Fruit fly (Drosophila melanogaster) whole organism, embryonic: ENCODE measurements around the gene CG32483.

Experiments
- Abd-B ChIP-seq: fragments of 200-800 bp; sonication (Bioruptor generic); optimal IDR thresholded peaks from 2 replicates; lab custom pipeline; 2018; ENCODE audit warnings: missing biosample characterization, mild to moderate bottlenecking, missing genetic modification characterization, moderate library complexity
- CG10431 ChIP-seq: fragments of 200-800 bp; sonication (Bioruptor generic); optimal IDR thresholded peaks from 3 replicates; lab custom pipeline; 2018; ENCODE audit warnings: missing biosample characterization, mild to moderate bottlenecking, missing genetic modification characterization
- CG12769 ChIP-seq: fragments of 200-800 bp; sonication (Bioruptor generic); optimal IDR thresholded peaks from 2 replicates; lab custom pipeline; 2019; ENCODE audit warnings: missing biosample characterization, mild to moderate bottlenecking, missing genetic modification characterization, moderate library complexity
- CG12942 ChIP-seq: fragments of 200-800 bp; sonication (Bioruptor generic); optimal IDR thresholded peaks from 3 replicates; lab custom pipeline; 2016; ENCODE audit warnings: missing biosample characterization, missing genetic modification characterization
- CG13123 ChIP-seq: fragments of 200-800 bp; sonication (Bioruptor generic); optimal IDR thresholded peaks from 2 replicates; lab custom pipeline; 2016; ENCODE audit warnings: missing biosample characterization, missing genetic modification characterization
- CG14050 ChIP-seq: fragments of 200-800 bp; sonication (Bioruptor generic); IDR thresholded peaks from 3 replicates; pipeline ENCODE4 v1.3.6; 2022; ENCODE audit warnings: missing biosample characterization, missing genetic modification characterization
- CG15073 ChIP-seq: fragments of 200-800 bp; sonication (Bioruptor generic); optimal IDR thresholded peaks from 2 replicates; lab custom pipeline; 2016; ENCODE audit warnings: missing biosample characterization, missing genetic modification characterization
- CG17912 ChIP-seq: fragments of 200-800 bp; sonication (Bioruptor generic); optimal IDR thresholded peaks from 2 replicates; lab custom pipeline; 2018; ENCODE audit warnings: missing biosample characterization, mild to moderate bottlenecking, missing genetic modification characterization
- CG18476 ChIP-seq: fragments of 200-800 bp; sonication (Bioruptor generic); optimal IDR thresholded peaks from 2 replicates; lab custom pipeline; 2016; ENCODE audit warnings: missing biosample characterization, mild to moderate bottlenecking, missing genetic modification characterization
- CG31224 ChIP-seq: fragments of 200-800 bp; sonication (Bioruptor generic); IDR thresholded peaks from 2 replicates; pipeline ENCODE4 v1.3.6; 2022; ENCODE audit warnings: missing biosample characterization, missing genetic modification characterization
- CG31365 ChIP-seq: fragments of 200-800 bp; sonication (Bioruptor generic); optimal IDR thresholded peaks from 2 replicates; lab custom pipeline; 2018; ENCODE audit warnings: missing biosample characterization, mild to moderate bottlenecking, missing genetic modification characterization
- CG4360 ChIP-seq: fragments of 200-800 bp; sonication (Bioruptor generic); IDR thresholded peaks from 2 replicates; pipeline ENCODE4 v1.3.6; 2022; ENCODE audit warnings: missing biosample characterization, missing genetic modification characterization
- CG4617 ChIP-seq: fragments of 200-800 bp; sonication (Bioruptor generic); optimal IDR thresholded peaks from 3 replicates; lab custom pipeline; 2016; ENCODE audit warnings: missing biosample characterization, missing genetic modification characterization, borderline replicate concordance
- CG4820 ChIP-seq: fragments of 200-800 bp; sonication (Bioruptor generic); optimal IDR thresholded peaks from 3 replicates; lab custom pipeline; 2016; ENCODE audit warnings: missing biosample characterization, missing genetic modification characterization
- CG8281 ChIP-seq: fragments of 200-800 bp; sonication (Bioruptor generic); optimal IDR thresholded peaks from 2 replicates; lab custom pipeline; 2018; ENCODE audit warnings: missing biosample characterization, mild to moderate bottlenecking, missing genetic modification characterization, moderate library complexity
- CG8359 ChIP-seq: fragments of 200-800 bp; sonication (Bioruptor generic); optimal IDR thresholded peaks from 2 replicates; lab custom pipeline; 2017; ENCODE audit warnings: missing biosample characterization, mild to moderate bottlenecking, missing genetic modification characterization, borderline replicate concordance
- Dref ChIP-seq: fragments of 200-800 bp; sonication (Bioruptor generic); IDR thresholded peaks from 2 replicates; pipeline ENCODE4 v1.3.6; 2022; ENCODE audit warnings: missing biosample characterization, missing genetic modification characterization
- E2f2 ChIP-seq: fragments of 200-800 bp; sonication (Bioruptor generic); IDR thresholded peaks from 2 replicates; pipeline ENCODE4 v1.3.6; 2022; ENCODE audit warnings: missing biosample characterization, missing genetic modification characterization
- HHEX ChIP-seq: fragments of 200-800 bp; sonication (Bioruptor generic); optimal IDR thresholded peaks from 3 replicates; lab custom pipeline; 2017; ENCODE audit warnings: missing biosample characterization, mild to moderate bottlenecking, missing genetic modification characterization, missing genetic modification reagents
- HLHmδ ChIP-seq: fragments of 200-800 bp; sonication (Bioruptor generic); optimal IDR thresholded peaks from 2 replicates; lab custom pipeline; 2018; ENCODE audit warnings: missing biosample characterization, mild to moderate bottlenecking, missing genetic modification characterization, moderate library complexity
- Hr39 ChIP-seq: fragments of >200 bp; optimal IDR thresholded peaks from 2 replicates; lab custom pipeline; 2017
- Hsf ChIP-seq: fragments of 200-800 bp; sonication (Bioruptor generic); optimal IDR thresholded peaks from 3 replicates; lab custom pipeline; 2016; ENCODE audit warnings: missing biosample characterization, missing genetic modification characterization
- MESR4 ChIP-seq: fragments of 200-800 bp; sonication (Bioruptor generic); optimal IDR thresholded peaks from 2 replicates; lab custom pipeline; 2018; ENCODE audit warnings: missing biosample characterization, mild to moderate bottlenecking, missing genetic modification characterization, moderate library complexity
- Max ChIP-seq: fragments of 200-800 bp; sonication (Bioruptor generic); optimal IDR thresholded peaks from 2 replicates; lab custom pipeline; 2016; ENCODE audit warnings: missing biosample characterization, mild to moderate bottlenecking, missing genetic modification characterization
- Med ChIP-seq: fragments of 200-800 bp; sonication (Bioruptor generic); peaks from one replicate; lab custom pipeline; 2016; ENCODE audit warnings: missing biosample characterization, missing genetic modification characterization, mild to moderate bottlenecking, inconsistent platforms, moderate library complexity
- Nf-YB ChIP-seq: fragments of 200-800 bp; sonication (Bioruptor generic); optimal IDR thresholded peaks from 3 replicates; lab custom pipeline; 2019; ENCODE audit warnings: missing biosample characterization, mild to moderate bottlenecking, missing genetic modification characterization, moderate library complexity
- Nf-YC ChIP-seq: fragments of 200-800 bp; optimal IDR thresholded peaks from 3 replicates; lab custom pipeline; 2019; ENCODE audit warnings: missing biosample characterization, mild to moderate bottlenecking, missing genetic modification characterization, moderate library complexity
- Ptx1 ChIP-seq: fragments of 200-800 bp; sonication (Bioruptor generic); IDR thresholded peaks from 2 replicates; pipeline ENCODE4 v1.3.6; 2022; ENCODE audit warnings: missing biosample characterization, missing genetic modification characterization
- Sin3A ChIP-seq: fragments of >200 bp; optimal IDR thresholded peaks from 2 replicates; lab custom pipeline; 2018
- Trl ChIP-seq, 3 experiments: fragments of >200 bp in 2 of 3; fragments of 200-800 bp in 1 of 3; sonication (Bioruptor generic) in 1 of 3; optimal IDR thresholded peaks; 2 replicates in 1 of 3; 3 replicates in 2 of 3; lab custom pipeline; 2016 to 2017; ENCODE audit warnings: missing biosample characterization in 1 of 3, missing genetic modification characterization in 1 of 3
- YL-1 ChIP-seq: fragments of 200-800 bp; sonication (Bioruptor generic); optimal IDR thresholded peaks from 3 replicates; lab custom pipeline; 2017; ENCODE audit warnings: missing biosample characterization, mild to moderate bottlenecking, missing genetic modification characterization
- az2 ChIP-seq: fragments of 200-800 bp; sonication (Bioruptor generic); optimal IDR thresholded peaks from 3 replicates; lab custom pipeline; 2016; ENCODE audit warnings: missing biosample characterization, missing genetic modification characterization
- caup ChIP-seq: fragments of 200-800 bp; sonication (Bioruptor generic); optimal IDR thresholded peaks from 3 replicates; lab custom pipeline; 2017; ENCODE audit warnings: missing biosample characterization, mild to moderate bottlenecking, missing genetic modification characterization, moderate library complexity; ENCODE audit not compliant: severe bottlenecking
- dati ChIP-seq: fragments of 200-800 bp; sonication (Bioruptor generic); IDR thresholded peaks from 2 replicates; pipeline ENCODE4 v1.3.6; 2022; ENCODE audit warnings: missing biosample characterization, missing genetic modification characterization
- en ChIP-seq: fragments of 200-800 bp; sonication (Bioruptor generic); optimal IDR thresholded peaks from 2 replicates; lab custom pipeline; 2016; ENCODE audit warnings: missing biosample characterization, missing genetic modification characterization
- ewg ChIP-seq: fragments of 200-800 bp; sonication (Bioruptor generic); optimal IDR thresholded peaks from 3 replicates; lab custom pipeline; 2017; ENCODE audit warnings: mild to moderate bottlenecking, missing biosample characterization, missing genetic modification reagents, missing genetic modification characterization
- gem ChIP-seq: fragments of 200-800 bp; sonication (Bioruptor generic); optimal IDR thresholded peaks from 2 replicates; lab custom pipeline; 2019; ENCODE audit warnings: missing biosample characterization, mild to moderate bottlenecking, missing genetic modification characterization, moderate library complexity
- grn ChIP-seq: fragments of 200-800 bp; sonication (Bioruptor generic); optimal IDR thresholded peaks from 3 replicates; lab custom pipeline; 2017; ENCODE audit warnings: missing biosample characterization, missing genetic modification characterization
- ind ChIP-seq: fragments of 200-800 bp; sonication (Bioruptor generic); optimal IDR thresholded peaks from 3 replicates; lab custom pipeline; 2016; ENCODE audit warnings: missing biosample characterization, missing genetic modification characterization
- inv ChIP-seq: fragments of 200-800 bp; sonication (Bioruptor generic); IDR thresholded peaks from 2 replicates; pipeline ENCODE4 v1.3.6; 2022; ENCODE audit warnings: missing biosample characterization, missing genetic modification characterization; ENCODE audit not compliant: partially characterized antibody
- knrl ChIP-seq: fragments of 200-800 bp; sonication (Bioruptor generic); IDR thresholded peaks from 3 replicates; pipeline ENCODE4 v1.3.6; 2022; ENCODE audit warnings: missing biosample characterization, missing genetic modification characterization; ENCODE audit not compliant: partially characterized antibody
- lbe ChIP-seq: fragments of 200-800 bp; sonication (Bioruptor generic); optimal IDR thresholded peaks from 2 replicates; lab custom pipeline; 2016; ENCODE audit warnings: missing biosample characterization, mild to moderate bottlenecking, missing genetic modification characterization
- pb ChIP-seq: fragments of 200-800 bp; sonication (Bioruptor generic); optimal IDR thresholded peaks from 3 replicates; lab custom pipeline; 2016; ENCODE audit warnings: missing biosample characterization, missing genetic modification characterization
- rib ChIP-seq: fragments of 200-800 bp; sonication (Bioruptor generic); IDR thresholded peaks from 2 replicates; pipeline ENCODE4 v1.3.6; 2022; ENCODE audit warnings: missing biosample characterization, missing genetic modification characterization
- seq ChIP-seq: fragments of 200-800 bp; sonication (Bioruptor generic); IDR thresholded peaks from 2 replicates; pipeline ENCODE4 v1.3.6; 2022; ENCODE audit warnings: missing biosample characterization, missing genetic modification characterization
- sob ChIP-seq: fragments of 200-800 bp; sonication (Bioruptor generic); IDR thresholded peaks from 2 replicates; pipeline ENCODE4 v1.3.6; 2022; ENCODE audit warnings: missing biosample characterization, missing genetic modification characterization
- tup ChIP-seq: fragments of 200-800 bp; sonication (Bioruptor generic); optimal IDR thresholded peaks from 2 replicates; lab custom pipeline; 2016; ENCODE audit warnings: missing biosample characterization, mild to moderate bottlenecking, missing genetic modification characterization, moderate library complexity
- unpg ChIP-seq: fragments of 200-800 bp; sonication (Bioruptor generic); optimal IDR thresholded peaks from 3 replicates; lab custom pipeline; 2018; ENCODE audit warnings: missing biosample characterization, mild to moderate bottlenecking, missing genetic modification characterization, moderate library complexity
- zen2 ChIP-seq: fragments of 200-800 bp; sonication (Bioruptor generic); IDR thresholded peaks from 3 replicates; pipeline ENCODE4 v1.3.6; 2022; ENCODE audit warnings: missing biosample characterization, missing genetic modification characterization; ENCODE audit not compliant: partially characterized antibody

CG32483 gene

dm6 chr3L:696404-697054, 6.6 kb upstream of the CG32483 start (continued):
- TF ChIP-seq Med (GFP tag; lab: Kevin White, UChicago) (peak; percentile 95), sob (GFP tag; lab: Robert Waterston, UW) (peak; percentile 95), CG4820 (GFP tag; lab: Kevin White, UChicago) (peak; percentile 94), pb (GFP tag; lab: Kevin White, UChicago) (peak; percentile 19), E2f2 (GFP tag; lab: Robert Waterston, UW) (peak; percentile 77), HLHmδ (GFP tag; lab: Kevin White, UChicago) (no peak), CG14050 (peak; percentile 91), Nf-YC (tag; lab: Kevin White, UChicago) (peak; percentile 77), ind (GFP tag; lab: Kevin White, UChicago) (peak; percentile 93), HHEX (GFP tag; lab: Kevin White, UChicago) (peak; percentile 96), CG15073 (GFP tag; lab: Kevin White, UChicago) (peak; percentile 29), Abd-B (GFP tag; lab: Kevin White, UChicago) (peak; percentile 95), MESR4 (GFP tag; lab: Kevin White, UChicago) (peak; percentile 40), Ptx1 (GFP tag; lab: Robert Waterston, UW) (peak; percentile 96), Nf-YB (GFP tag; lab: Kevin White, UChicago) (peak; percentile 85), Hr39 (lab: Kevin White, UChicago) (no peak), unpg (peak; percentile 97), CG8281 (tag; lab: Kevin White, UChicago) (peak; percentile 88), caup (GFP tag; lab: Kevin White, UChicago) (peak; percentile 96), tup (GFP tag; lab: Kevin White, UChicago) (peak; percentile 81), dati (GFP tag; lab: Robert Waterston, UW) (peak; percentile 91), YL-1 (GFP tag; lab: Kevin White, UChicago) (peak; percentile 90), Sin3A (lab: Kevin White, UChicago) (no peak), Max (GFP tag; lab: Kevin White, UChicago) (peak; percentile 93), Trl (optimal IDR thresholded peaks at IDR 0.05; lab: Kevin White, UChicago) (no peak), Trl (GFP tag; optimal IDR thresholded peaks at IDR 0.05; lab: Kevin White, UChicago) (peak; percentile 61), en (GFP tag; lab: Kevin White, UChicago) (peak; percentile 6), CG8359 (peak; percentile 91), CG10431 (GFP tag; lab: Kevin White, UChicago) (peak; percentile 85), zen2 (GFP tag; lab: Robert Waterston, UW) (no peak), CG12942 (GFP tag; lab: Kevin White, UChicago) (peak; percentile 80), gem (peak; percentile 97), CG13123 (GFP tag; lab: Kevin White, UChicago) (peak; percentile 88), CG31224 (GFP tag; lab: Robert Waterston, UW) (peak; percentile 90), CG18476 (GFP tag; lab: Kevin White, UChicago) (peak; percentile 88), Hsf (peak; percentile 77), CG17912 (GFP tag; lab: Kevin White, UChicago) (peak; percentile 3), ewg (peak; percentile 88), CG4617 (peak; percentile 80), CG4360 (peak; percentile 88), rib (peak; percentile 78), knrl (GFP tag; lab: Robert Waterston, UW) (no peak), grn (no peak), az2 (GFP tag; lab: Kevin White, UChicago) (peak; percentile 93), lbe (GFP tag; lab: Kevin White, UChicago) (peak; percentile 87), seq (GFP tag; lab: Robert Waterston, UW) (peak; percentile 95), CG12769 (tag; lab: Kevin White, UChicago) (peak; percentile 91), Dref (GFP tag; lab: Robert Waterston, UW) (no peak), inv (GFP tag; lab: Robert Waterston, UW) (no peak), CG31365 (tag; lab: Kevin White, UChicago) (peak; percentile 85)
